Fruit fly (Drosophila melanogaster): ENCODE data around the gene CG6231.

DNA sequence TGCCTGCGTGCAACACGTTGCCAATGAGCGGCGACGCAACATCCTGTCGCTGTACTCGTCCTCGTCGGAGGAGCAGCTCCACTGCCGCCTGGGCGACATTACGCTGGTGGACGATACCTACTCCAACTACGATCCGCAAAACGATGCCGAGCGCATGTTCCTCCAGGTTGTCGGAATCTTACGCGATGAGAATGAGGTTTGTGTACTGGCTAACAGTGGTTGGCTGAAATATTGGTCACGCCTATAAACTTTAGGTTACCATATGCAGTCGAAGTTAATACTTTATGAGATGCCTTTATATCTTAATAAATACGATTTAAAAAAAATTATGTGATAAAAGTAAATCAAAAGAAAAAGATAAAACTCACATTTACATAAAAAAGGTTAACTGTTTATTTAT lies 46.2 kb downstream of the CG6231 start:
- TF ChIP-seq ttk (optimal IDR thresholded peaks at IDR 0.05) (no peak), h (optimal IDR thresholded peaks at IDR 0.05) (no peak), psq (optimal IDR thresholded peaks at IDR 0.05) (no peak)

Measured in Kc167 (cell line).